Worm (Caenorhabditis elegans) whole organism, L4 larva: ENCODE results near the gene F44F4.9.

Experiments used
- D1046.2 ChIP-seq: fragments of 200-800 bp; sonication (Bioruptor generic); IDR thresholded peaks from 2 replicates; pipeline ENCODE4 v1.3.6; 2022; ENCODE audit warnings: missing genetic modification characterization, missing compliant biosample characterization
- F37D6.2 ChIP-seq: sonication (generic microtip); optimal IDR thresholded peaks from 2 replicates; lab custom pipeline; 2016; ENCODE audit warnings: mild to moderate bottlenecking, missing genetic modification characterization, missing compliant biosample characterization
- F44E2.7 ChIP-seq: fragments of 200-800 bp; sonication (Bioruptor generic); IDR thresholded peaks from 2 replicates; pipeline ENCODE4 v2.1.2; 2022; ENCODE audit warnings: missing genetic modification characterization, missing compliant biosample characterization
- R02D3.7 ChIP-seq: fragments of 150-350 bp; sonication (generic microtip); optimal IDR thresholded peaks from 3 replicates; lab custom pipeline; 2014; ENCODE audit warnings: missing biosample characterization, missing genetic modification characterization
- T20F7.1 ChIP-seq: fragments of 200-800 bp; sonication (Bioruptor generic); optimal IDR thresholded peaks from 2 replicates; lab custom pipeline; 2018; ENCODE audit warnings: mild to moderate bottlenecking, missing genetic modification characterization, missing compliant biosample characterization
- T26A8.4 ChIP-seq: fragments of 200-800 bp; sonication (Bioruptor generic); IDR thresholded peaks from 2 replicates; pipeline ENCODE4 v1.3.6; 2022; ENCODE audit warnings: missing genetic modification characterization, missing compliant biosample characterization
- aha-1 ChIP-seq: fragments of 150-350 bp; peaks from one replicate; lab custom pipeline; 2014; ENCODE audit warnings: missing biosample characterization, missing genetic modification characterization
- ama-1 ChIP-seq: fragments of 150-350 bp; optimal IDR thresholded peaks from 2 replicates; lab custom pipeline; 2014; ENCODE audit warnings: inconsistent platforms, mixed read lengths
- arid-1 ChIP-seq: fragments of 200-800 bp; sonication (Bioruptor generic); conservative IDR thresholded peaks from 2 replicates; pipeline ENCODE4 v1.3.6; 2022; ENCODE audit warnings: missing genetic modification reagents, missing genetic modification characterization, missing compliant biosample characterization
- ceh-32 ChIP-seq: sonication (generic microtip); optimal IDR thresholded peaks from 2 replicates; lab custom pipeline; 2016; ENCODE audit warnings: mild to moderate bottlenecking, missing genetic modification characterization, missing compliant biosample characterization; ENCODE audit not compliant: poor library complexity
- ceh-44 ChIP-seq: fragments of 200-800 bp; sonication (Bioruptor generic); IDR thresholded peaks from 2 replicates; pipeline ENCODE4 v1.3.6; 2022; ENCODE audit warnings: missing genetic modification reagents, missing genetic modification characterization, missing compliant biosample characterization
- ceh-62 ChIP-seq: sonication (generic microtip); optimal IDR thresholded peaks from 2 replicates; lab custom pipeline; 2017; ENCODE audit warnings: missing biosample characterization, missing genetic modification characterization
- ces-1 ChIP-seq: fragments of 150-350 bp; sonication (generic microtip); optimal IDR thresholded peaks from 4 replicates; lab custom pipeline; 2014; ENCODE audit warnings: missing biosample characterization, missing genetic modification reagents, missing genetic modification characterization
- cey-2 ChIP-seq: sonication (generic microtip); optimal IDR thresholded peaks from 3 replicates; lab custom pipeline; 2017; ENCODE audit warnings: missing genetic modification characterization, mild to moderate bottlenecking, missing compliant biosample characterization, antibody characterized with exemption, borderline replicate concordance; ENCODE audit not compliant: insufficient read depth
- daf-8 ChIP-seq: fragments of 200-800 bp; sonication (Bioruptor generic); IDR thresholded peaks from 2 replicates; pipeline ENCODE4 v1.3.6; 2022; ENCODE audit warnings: missing genetic modification characterization, missing compliant biosample characterization
- dmd-6 ChIP-seq: fragments of 200-800 bp; sonication (Bioruptor generic); IDR thresholded peaks from 2 replicates; pipeline ENCODE4 v1.3.6; 2022; ENCODE audit warnings: missing genetic modification reagents, missing genetic modification characterization, missing compliant biosample characterization
- dve-1 ChIP-seq: sonication (generic microtip); optimal IDR thresholded peaks from 2 replicates; lab custom pipeline; 2017; ENCODE audit warnings: antibody characterized with exemption, mild to moderate bottlenecking, missing genetic modification characterization, missing compliant biosample characterization; ENCODE audit not compliant: insufficient read depth
- fkh-10 ChIP-seq: fragments of 150-350 bp; optimal IDR thresholded peaks from 2 replicates; lab custom pipeline; 2014; ENCODE audit warnings: missing biosample characterization, missing genetic modification reagents, missing genetic modification characterization
- gei-8 ChIP-seq: fragments of 200-800 bp; sonication (Bioruptor generic); optimal IDR thresholded peaks from 2 replicates; lab custom pipeline; 2018; ENCODE audit warnings: mild to moderate bottlenecking, missing genetic modification characterization, missing compliant biosample characterization
- hif-1 ChIP-seq, 2 experiments: sonication (generic microtip); optimal IDR thresholded peaks; 2 replicates each; lab custom pipeline; 2016 to 2017; ENCODE audit warnings: missing compliant biosample characterization in 2 of 2, missing genetic modification characterization in 2 of 2, missing genetic modification reagents in 2 of 2, missing genotype in 2 of 2, mild to moderate bottlenecking in 1 of 2
- hlh-11 ChIP-seq: fragments of 200-800 bp; sonication (Bioruptor generic); optimal IDR thresholded peaks from 2 replicates; lab custom pipeline; 2018; ENCODE audit warnings: mild to moderate bottlenecking, missing genetic modification characterization, missing compliant biosample characterization
- hmg-1.1 ChIP-seq: fragments of 200-800 bp; sonication (Bioruptor generic); IDR thresholded peaks from 2 replicates; pipeline ENCODE4 v1.3.6; 2022; ENCODE audit warnings: missing genetic modification reagents, missing genetic modification characterization, missing compliant biosample characterization
- lim-7 ChIP-seq: fragments of 200-800 bp; sonication (Bioruptor generic); IDR thresholded peaks from 2 replicates; pipeline ENCODE4 v1.3.6; 2022; ENCODE audit warnings: missing genetic modification characterization, missing compliant biosample characterization
- lin-1 ChIP-seq: fragments of 200-800 bp; sonication (Bioruptor generic); IDR thresholded peaks from 2 replicates; pipeline ENCODE4 v1.3.6; 2022; ENCODE audit warnings: missing genetic modification reagents, missing genetic modification characterization, missing compliant biosample characterization
- lin-13 ChIP-seq: fragments of 150-350 bp; optimal IDR thresholded peaks from 2 replicates; lab custom pipeline; 2014; ENCODE audit warnings: missing biosample characterization, missing genetic modification reagents, missing genetic modification characterization
- lin-38 ChIP-seq: fragments of 200-800 bp; sonication (Bioruptor generic); IDR thresholded peaks from 2 replicates; pipeline ENCODE4 v1.3.6; 2022; ENCODE audit warnings: missing genetic modification reagents, missing genetic modification characterization, missing compliant biosample characterization
- lsy-2 ChIP-seq, 2 experiments: fragments of 150-350 bp in 1 of 2; sonication (generic microtip) in 1 of 2; optimal IDR thresholded peaks; 2 replicates each; lab custom pipeline; 2014 to 2017; ENCODE audit warnings: missing biosample characterization in 2 of 2, missing genetic modification characterization in 2 of 2
- mdt-29 ChIP-seq: fragments of 200-800 bp; sonication (Bioruptor generic); IDR thresholded peaks from 2 replicates; pipeline ENCODE4 v1.3.6; 2022; ENCODE audit warnings: missing genetic modification reagents, missing genetic modification characterization, missing compliant biosample characterization
- mes-2 ChIP-seq: sonication (generic microtip); optimal IDR thresholded peaks from 2 replicates; lab custom pipeline; 2016; ENCODE audit warnings: missing genotype, mild to moderate bottlenecking, missing genetic modification characterization, missing compliant biosample characterization; ENCODE audit not compliant: poor library complexity, severe bottlenecking
- mxl-3 ChIP-seq: fragments of 200-800 bp; sonication (Bioruptor generic); optimal IDR thresholded peaks from 2 replicates; lab custom pipeline; 2018; ENCODE audit warnings: mild to moderate bottlenecking, missing genetic modification characterization, missing compliant biosample characterization
- nhr-42 ChIP-seq: fragments of 200-800 bp; sonication (Bioruptor generic); IDR thresholded peaks from 2 replicates; pipeline ENCODE4 v1.3.6; 2022; ENCODE audit warnings: missing genetic modification characterization, missing compliant biosample characterization
- nhr-48 ChIP-seq: sonication (generic microtip); optimal IDR thresholded peaks from 2 replicates; lab custom pipeline; 2016; ENCODE audit warnings: mild to moderate bottlenecking, missing genetic modification characterization, missing compliant biosample characterization
- nhr-6 ChIP-seq: fragments of 150-350 bp; optimal IDR thresholded peaks from 2 replicates; lab custom pipeline; 2014; ENCODE audit warnings: missing biosample characterization, missing genetic modification characterization
- nhr-76 ChIP-seq: fragments of 150-350 bp; optimal IDR thresholded peaks from 2 replicates; lab custom pipeline; 2014; ENCODE audit warnings: missing biosample characterization, missing genetic modification characterization
- nhr-77 ChIP-seq: fragments of 150-350 bp; optimal IDR thresholded peaks from 2 replicates; lab custom pipeline; 2014; ENCODE audit warnings: missing biosample characterization, missing genetic modification characterization
- rbr-2 ChIP-seq: sonication (generic microtip); optimal IDR thresholded peaks from 2 replicates; lab custom pipeline; 2016; ENCODE audit warnings: missing genotype, missing genetic modification characterization, missing compliant biosample characterization
- set-16 ChIP-seq: fragments of 200-800 bp; sonication (Bioruptor generic); IDR thresholded peaks from 2 replicates; pipeline ENCODE4 v1.3.6; 2022; ENCODE audit warnings: missing genetic modification reagents, missing genetic modification characterization, missing compliant biosample characterization
- spr-1 ChIP-seq: sonication (generic microtip); optimal IDR thresholded peaks from 2 replicates; lab custom pipeline; 2016; ENCODE audit warnings: mild to moderate bottlenecking, missing genetic modification characterization, missing compliant biosample characterization
- spr-3 ChIP-seq: fragments of 200-800 bp; sonication (Bioruptor generic); optimal IDR thresholded peaks from 2 replicates; lab custom pipeline; 2018; ENCODE audit warnings: mild to moderate bottlenecking, missing genetic modification characterization, missing compliant biosample characterization
- tra-1 ChIP-seq: fragments of 200-800 bp; sonication (Bioruptor generic); IDR thresholded peaks from 2 replicates; pipeline ENCODE4 v1.3.6; 2022; ENCODE audit warnings: missing genetic modification reagents, missing genetic modification characterization, missing compliant biosample characterization
- unc-130 ChIP-seq: sonication (generic microtip); optimal IDR thresholded peaks from 2 replicates; lab custom pipeline; 2016; ENCODE audit warnings: missing genetic modification reagents, missing genetic modification characterization, missing compliant biosample characterization
- zip-2 ChIP-seq: fragments of 150-350 bp; optimal IDR thresholded peaks from 2 replicates; lab custom pipeline; 2014; ENCODE audit warnings: missing biosample characterization, missing genetic modification characterization
- ztf-11 ChIP-seq: fragments of 150-350 bp; optimal IDR thresholded peaks from 2 replicates; lab custom pipeline; 2014; ENCODE audit warnings: missing biosample characterization, missing genetic modification characterization

The F44F4.9 gene

ce11 chrII:10872541-10872940 is 43.1 kb downstream of the F44F4.9 start, which contains the start of the genes cyn-4 and copz-1 (continued):
- TF ChIP-seq hif-1 (tag; optimal IDR thresholded peaks at IDR 0.05; lab: Kevin White, UChicago) (peak in 1 of 2 experiments; percentile 88), spr-3 (no peak), hmg-1.1 (GFP tag; lab: Robert Waterston, UW) (0 out of 2 replicates have a peak, but pooled peaks have one; percentile 36), cey-2 (no peak), ces-1 (GFP tag; lab: Kevin White, UChicago) (peak; percentile 0), mdt-29 (GFP tag; lab: Robert Waterston, UW) (no peak), tra-1 (no peak), dve-1 (peak; percentile 70), D1046.2 (no peak), hlh-11 (peak; percentile 68), ceh-32 (tag; lab: Kevin White, UChicago) (no peak), F37D6.2 (tag; lab: Kevin White, UChicago) (peak; percentile 23), dmd-6 (GFP tag; lab: Robert Waterston, UW) (peak; percentile 32; the same call in 1 of the 2 replicates), set-16 (GFP tag; lab: Robert Waterston, UW) (no peak), daf-8 (GFP tag; lab: Robert Waterston, UW) (no peak), nhr-6 (tag; lab: Kevin White, UChicago) (peak; percentile 66), arid-1 (peak; percentile 40; the same call in 1 of the 2 replicates), nhr-42 (GFP tag; lab: Robert Waterston, UW) (no peak), lim-7 (GFP tag; lab: Robert Waterston, UW) (no peak), unc-130 (peak; percentile 92), lin-1 (GFP tag; lab: Robert Waterston, UW) (no peak), F44E2.7 (GFP tag; lab: Robert Waterston, UW) (no peak), nhr-76 (no peak), spr-1 (tag; lab: Kevin White, UChicago) (peak; percentile 10), R02D3.7 (tag; lab: Kevin White, UChicago) (peak; percentile 92), T26A8.4 (no peak), ceh-44 (GFP tag; lab: Robert Waterston, UW) (0 out of 2 replicates have a peak, but pooled peaks have one; percentile 30), aha-1 (peak; percentile 81), fkh-10 (peak; percentile 49), ceh-62 (tag; lab: Kevin White, UChicago) (no peak), mxl-3 (no peak), nhr-77 (peak; percentile 3), zip-2 (no peak), mes-2 (tag; lab: Kevin White, UChicago) (peak; percentile 98), rbr-2 (tag; lab: Kevin White, UChicago) (peak; percentile 69), T20F7.1 (GFP tag; lab: Kevin White, UChicago) (peak; percentile 35), lin-13 (GFP tag; lab: Kevin White, UChicago) (peak; percentile 38)

ce11 chrII:10870698-10871097 is 44.9 kb downstream of the F44F4.9 start:
- TF ChIP-seq ama-1 (lab: Kevin White, UChicago) (peak; percentile 35), lsy-2 (tag; optimal IDR thresholded peaks at IDR 0.05; lab: Kevin White, UChicago) (peak in 1 of 2 experiments; percentile 25), lin-38 (peak; percentile 41; the same call in 1 of the 2 replicates), aha-1 (peak; percentile 57), ztf-11 (tag; lab: Kevin White, UChicago) (no peak), gei-8 (no peak), nhr-48 (peak; percentile 15)
